Fruit fly (Drosophila melanogaster): ENCODE data around the gene p38c.

The p38c gene

DNA sequence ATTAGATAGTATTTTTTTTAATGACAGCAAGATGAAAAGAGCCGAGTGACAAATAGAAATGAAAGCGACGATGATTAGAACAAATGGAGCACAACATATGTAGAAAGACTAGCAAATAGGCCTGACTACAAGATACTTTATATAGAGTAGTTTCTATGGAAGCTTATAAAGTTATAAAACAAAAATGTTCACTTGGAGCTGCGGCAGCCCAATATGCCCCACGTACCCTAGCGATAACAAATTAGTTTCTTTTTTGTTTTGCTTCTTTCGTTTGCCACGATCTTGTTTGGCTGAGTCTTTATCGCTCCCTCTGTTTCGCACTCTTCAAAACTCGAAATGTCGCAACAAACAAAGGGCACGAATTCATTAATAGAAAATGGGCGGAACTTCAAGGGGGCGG is 49.3 kb downstream of the p38c start (continued):
- TF ChIP-seq H2.0 (GFP tag; IDR thresholded peaks at IDR 0.05): 0 out of 2 replicates have a peak, but pooled peaks have one; percentile 9
- peak; percentile 47 for TF ChIP-seq Dip3 (GFP tag; optimal IDR thresholded peaks at IDR 0.05)
- TF ChIP-seq oc (tag; optimal IDR thresholded peaks at IDR 0.05): no peak
- TF ChIP-seq pan (optimal IDR thresholded peaks at IDR 0.05): no peak
- peak in 1 of 2 experiments; percentile 27 for TF ChIP-seq pan (GFP tag; optimal IDR thresholded peaks at IDR 0.05 in 1 of 2, IDR thresholded peaks at IDR 0.05 in 1 of 2)
- TF ChIP-seq CG12391 (tag; optimal IDR thresholded peaks at IDR 0.05): peak; percentile 9
- TF ChIP-seq CG8944 (GFP tag; optimal IDR thresholded peaks at IDR 0.05): no peak
- no peak for TF ChIP-seq CG9876 (GFP tag; optimal IDR thresholded peaks at IDR 0.05)
- peak; percentile 40; the same call in 1 of the 2 replicates for TF ChIP-seq sisA (GFP tag; IDR thresholded peaks at IDR 0.05)
- peak in 1 of 2 experiments; percentile 15 for TF ChIP-seq dpn (GFP tag; optimal IDR thresholded peaks at IDR 0.05)
- TF ChIP-seq Rx (GFP tag; IDR thresholded peaks at IDR 0.05): no peak
- peak; percentile 49 for TF ChIP-seq dmrt99B (tag; optimal IDR thresholded peaks at IDR 0.05)
- peak; percentile 42 for TF ChIP-seq CG7839 (tag; optimal IDR thresholded peaks at IDR 0.05)
- TF ChIP-seq zfh2 (GFP tag; optimal IDR thresholded peaks at IDR 0.05): peak; percentile 31
- peak; percentile 57 for TF ChIP-seq CG15269 (tag; optimal IDR thresholded peaks at IDR 0.05)
- no peak for TF ChIP-seq lola (GFP tag; optimal IDR thresholded peaks at IDR 0.05)
- 0 out of 3 replicates have a peak, but pooled peaks have one; percentile 21 for TF ChIP-seq CG17361 (GFP tag; IDR thresholded peaks at IDR 0.05)
- no peak for TF ChIP-seq Poxn (GFP tag; IDR thresholded peaks at IDR 0.05)
- TF ChIP-seq CG11093 (GFP tag; IDR thresholded peaks at IDR 0.05): no peak
- peak; percentile 43 for TF ChIP-seq gem (tag; optimal IDR thresholded peaks at IDR 0.05)
- peak; percentile 37 for TF ChIP-seq PHDP (tag; optimal IDR thresholded peaks at IDR 0.05)
- peak; percentile 49 for TF ChIP-seq Ets65A (GFP tag)
- TF ChIP-seq CG10366 (GFP tag; IDR thresholded peaks at IDR 0.05): peak; percentile 11; the same call in 1 of the 2 replicates
- peak; percentile 42 for TF ChIP-seq lab (GFP tag; optimal IDR thresholded peaks at IDR 0.05)
- TF ChIP-seq CG31441 (GFP tag; IDR thresholded peaks at IDR 0.05): peak; percentile 14; the same call in 1 of the 2 replicates
- TF ChIP-seq Myb (GFP tag; optimal IDR thresholded peaks at IDR 0.05): peak; percentile 2
- peak; percentile 94 for TF ChIP-seq D19B (GFP tag; optimal IDR thresholded peaks at IDR 0.05)
- TF ChIP-seq vvl (GFP tag; IDR thresholded peaks at IDR 0.05): peak; percentile 56
- peak; percentile 3 for TF ChIP-seq Fer3 (tag; optimal IDR thresholded peaks at IDR 0.05)
- TF ChIP-seq CoRest (tag; optimal IDR thresholded peaks at IDR 0.05): peak; percentile 21
- TF ChIP-seq Xbp1 (GFP tag; optimal IDR thresholded peaks at IDR 0.05): peak; percentile 46
- no peak for TF ChIP-seq Aef1 (GFP tag; IDR thresholded peaks at IDR 0.05)
- 0 out of 2 replicates have a peak, but pooled peaks have one; percentile 15 for TF ChIP-seq CG14667 (GFP tag; IDR thresholded peaks at IDR 0.05)
- TF ChIP-seq CG13424 (tag; optimal IDR thresholded peaks at IDR 0.05): peak; percentile 9
- peak; percentile 86 for TF ChIP-seq Med (GFP tag)
- TF ChIP-seq ase (GFP tag; IDR thresholded peaks at IDR 0.05): no peak
- peak; percentile 37 for TF ChIP-seq Sox102F (GFP tag; optimal IDR thresholded peaks at IDR 0.05)
- no peak for TF ChIP-seq z (GFP tag; IDR thresholded peaks at IDR 0.05)
- TF ChIP-seq zf30C (GFP tag; optimal IDR thresholded peaks at IDR 0.05): no peak
- TF ChIP-seq CG3847 (GFP tag; IDR thresholded peaks at IDR 0.05): 0 out of 2 replicates have a peak, but pooled peaks have one; percentile 22
- TF ChIP-seq CG14014 (GFP tag; IDR thresholded peaks at IDR 0.05): 0 out of 2 replicates have a peak, but pooled peaks have one; percentile 12
- TF ChIP-seq CG4730 (GFP tag; IDR thresholded peaks at IDR 0.05): no peak
- peak; percentile 76 for TF ChIP-seq sens (GFP tag)
- peak; percentile 21 for TF ChIP-seq Abd-B (GFP tag; optimal IDR thresholded peaks at IDR 0.05)
- TF ChIP-seq Ada2b (GFP tag; IDR thresholded peaks at IDR 0.05): peak; percentile 53
- peak; percentile 20; the same call in 1 of the 3 replicates for TF ChIP-seq tgo (GFP tag; IDR thresholded peaks at IDR 0.05)
- 0 out of 2 replicates have a peak, but pooled peaks have one; percentile 16 for TF ChIP-seq E2f1 (GFP tag; IDR thresholded peaks at IDR 0.05)
- TF ChIP-seq HLH54F (GFP tag; optimal IDR thresholded peaks at IDR 0.05): peak; percentile 6
- 0 out of 3 replicates have a peak, but pooled peaks have one; percentile 36 for TF ChIP-seq otp (GFP tag; IDR thresholded peaks at IDR 0.05)

Measured in whole organism, embryonic.